Worm (Caenorhabditis elegans): Measurements from ENCODE around the gene hil-1.

ce11 chrV:14971136-14971535 is 21.6 kb downstream of the hil-1 start, which contains the start of gene nlp-59:
- TF ChIP-seq W03F9.2 (tag; optimal IDR thresholded peaks at IDR 0.05): no peak
- no peak for TF ChIP-seq him-1 (tag; optimal IDR thresholded peaks at IDR 0.05)
- no peak for TF ChIP-seq dao-5 (tag; optimal IDR thresholded peaks at IDR 0.05)

Data from whole organism, L4/young adult.